Worm (Caenorhabditis elegans): ENCODE data around the gene vamp-7.
A peak's percentile ranks its signal among the peaks of the same experiment; 100 is the strongest.

ce11 chrIV:2599634-2600033 is 8.2 kb upstream of the vamp-7 start:
- peak; percentile 50 for TF ChIP-seq W03F9.2 (tag; optimal IDR thresholded peaks at IDR 0.05)
- TF ChIP-seq him-1 (tag; optimal IDR thresholded peaks at IDR 0.05), result peak; percentile 37
- TF ChIP-seq dao-5 (tag; optimal IDR thresholded peaks at IDR 0.05), result no peak
